Worm (Caenorhabditis elegans): ENCODE measurements around the gene dlat-1.

Gene dlat-1

ce11 chrV:14419855-14420254 is 27.2 kb downstream of the dlat-1 start:
- TF ChIP-seq nhr-25 (tag; optimal IDR thresholded peaks at IDR 0.05): no peak
- TF ChIP-seq ztf-11 (tag; optimal IDR thresholded peaks at IDR 0.05): no peak
- no peak for TF ChIP-seq fkh-10 (GFP tag; optimal IDR thresholded peaks at IDR 0.05)
- no peak for TF ChIP-seq elt-1 (tag; optimal IDR thresholded peaks at IDR 0.05)
- no peak for TF ChIP-seq jun-1 (tag; optimal IDR thresholded peaks at IDR 0.05)
- no peak for TF ChIP-seq elt-2 (tag; optimal IDR thresholded peaks at IDR 0.05)
- no peak for TF ChIP-seq zag-1 (tag; optimal IDR thresholded peaks at IDR 0.05)
- TF ChIP-seq fos-1 (tag; optimal IDR thresholded peaks at IDR 0.05): no peak
- TF ChIP-seq nhr-43 (tag; optimal IDR thresholded peaks at IDR 0.05; ENCODE audit: poor library complexity, severe bottlenecking): no peak
- TF ChIP-seq ceh-82 (tag; optimal IDR thresholded peaks at IDR 0.05): no peak
- TF ChIP-seq egl-27 (tag; optimal IDR thresholded peaks at IDR 0.05): no peak
- no peak for TF ChIP-seq daf-12 (tag; optimal IDR thresholded peaks at IDR 0.05)
- no peak for TF ChIP-seq unc-39 (tag; optimal IDR thresholded peaks at IDR 0.05)
- no peak for TF ChIP-seq ztf-4 (tag; optimal IDR thresholded peaks at IDR 0.05)

- TF ChIP-seq ceh-28 (tag; optimal IDR thresholded peaks at IDR 0.05): no peak
- TF ChIP-seq fkh-2 (tag; optimal IDR thresholded peaks at IDR 0.05): no peak
- TF ChIP-seq pqm-1 (tag; optimal IDR thresholded peaks at IDR 0.05): no peak
- TF ChIP-seq nhr-12 (tag; optimal IDR thresholded peaks at IDR 0.05): no peak
These were observed 29.4 kb downstream of the dlat-1 start, which contains the start of the genes nxf-2 and set-31 for ce11 chrV:14417735-14418134. TSS of gene nxf-2 (minus strand) at chrV:14417835. TSS of gene set-31 (plus strand) at chrV:14417903.

ce11 chrV:14414964-14415564 is 32.0 kb downstream of the dlat-1 start, which contains the start of the genes nxf-1 and C15H11.11:
TSS of gene nxf-1 (minus strand) at chrV:14415014.
TSS of gene C15H11.11 (plus strand) at chrV:14415499.
- TF ChIP-seq ama-1 (optimal IDR thresholded peaks at IDR 0.05) (peak; percentile 61), nhr-237 (tag; optimal IDR thresholded peaks at IDR 0.05) (no peak), fos-1 (tag; optimal IDR thresholded peaks at IDR 0.05) (no peak), fkh-10 (GFP tag; optimal IDR thresholded peaks at IDR 0.05) (no peak), nhr-25 (tag; optimal IDR thresholded peaks at IDR 0.05) (peak; percentile 44), mml-1 (tag; optimal IDR thresholded peaks at IDR 0.05) (no peak), jun-1 (tag; optimal IDR thresholded peaks at IDR 0.05) (peak; percentile 79), ceh-28 (tag; optimal IDR thresholded peaks at IDR 0.05) (peak; percentile 58), pqm-1 (tag; optimal IDR thresholded peaks at IDR 0.05) (peak; percentile 68), mdl-1 (tag; optimal IDR thresholded peaks at IDR 0.05) (no peak), lin-15B (tag; optimal IDR thresholded peaks at IDR 0.05) (peak; percentile 56), nhr-43 (tag; optimal IDR thresholded peaks at IDR 0.05; ENCODE audit: poor library complexity, severe bottlenecking) (peak; percentile 40), egl-5 (tag; optimal IDR thresholded peaks at IDR 0.05) (peak; percentile 79), hmg-11 (tag; optimal IDR thresholded peaks at IDR 0.05) (peak; percentile 73), nhr-23 (tag; optimal IDR thresholded peaks at IDR 0.05) (peak; percentile 51), ztf-11 (tag; optimal IDR thresholded peaks at IDR 0.05) (no peak), unc-62 (GFP tag; optimal IDR thresholded peaks at IDR 0.05) (no peak), snpc-4 (tag; optimal IDR thresholded peaks at IDR 0.05) (peak; percentile 77), fkh-2 (tag; optimal IDR thresholded peaks at IDR 0.05) (no peak), elt-2 (tag; optimal IDR thresholded peaks at IDR 0.05) (peak; percentile 77), nfya-1 (tag; optimal IDR thresholded peaks at IDR 0.05; ENCODE audit: insufficient read depth) (peak; percentile 60), egl-27 (tag; optimal IDR thresholded peaks at IDR 0.05) (no peak), pha-4 (tag; optimal IDR thresholded peaks at IDR 0.05) (peak; percentile 88), skn-1 (tag; optimal IDR thresholded peaks at IDR 0.05) (peak; percentile 28)

- TF ChIP-seq nhr-28 (tag; optimal IDR thresholded peaks at IDR 0.05) (no peak), nhr-12 (tag; optimal IDR thresholded peaks at IDR 0.05) (no peak), jun-1 (tag; optimal IDR thresholded peaks at IDR 0.05) (peak; percentile 58), pqm-1 (tag; optimal IDR thresholded peaks at IDR 0.05) (peak; percentile 86), elt-2 (tag; optimal IDR thresholded peaks at IDR 0.05) (peak; percentile 71), skn-1 (tag; optimal IDR thresholded peaks at IDR 0.05) (peak; percentile 10)
These were observed 33.1 kb downstream of the dlat-1 start for ce11 chrV:14414032-14414431.

- TF ChIP-seq pha-4 (tag; optimal IDR thresholded peaks at IDR 0.05) (no peak), fos-1 (tag; optimal IDR thresholded peaks at IDR 0.05) (no peak), hmg-11 (tag; optimal IDR thresholded peaks at IDR 0.05) (no peak), ama-1 (optimal IDR thresholded peaks at IDR 0.05) (peak; percentile 65)
These were observed 35.1 kb downstream of the dlat-1 start for ce11 chrV:14411989-14412388.
